Fruit fly (Drosophila melanogaster): Measurements from ENCODE around the gene Evi5.

DNA sequence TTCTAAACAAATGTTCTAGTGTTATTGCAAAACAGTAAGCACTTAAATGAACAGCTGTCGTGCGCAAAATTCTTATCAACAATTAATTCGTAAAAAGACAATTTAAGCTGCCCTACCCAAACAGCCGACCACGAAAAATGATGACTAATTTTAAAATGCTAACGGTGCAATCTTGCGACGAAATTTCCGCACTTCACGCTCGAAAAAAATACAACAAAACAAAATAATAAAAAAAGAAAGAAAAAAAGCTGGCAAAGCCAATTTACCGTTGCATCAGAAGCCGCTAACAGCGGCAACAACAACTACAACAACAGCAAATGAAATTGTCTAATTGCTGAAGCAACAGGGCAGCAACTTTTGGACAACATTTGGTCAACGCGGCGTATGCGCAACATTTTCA lies 49.4 kb upstream of the Evi5 start:
- TF ChIP-seq cic (GFP tag; optimal IDR thresholded peaks at IDR 0.05), result no peak
- no peak for TF ChIP-seq CG12768 (GFP tag; optimal IDR thresholded peaks at IDR 0.05)
- no peak for TF ChIP-seq Crg-1 (GFP tag; optimal IDR thresholded peaks at IDR 0.05)
- TF ChIP-seq CG7045 (GFP tag; optimal IDR thresholded peaks at IDR 0.05), result no peak
- peak; percentile 97 for TF ChIP-seq tj (GFP tag; optimal IDR thresholded peaks at IDR 0.05)
- peak; percentile 2 for TF ChIP-seq bab1 (GFP tag; optimal IDR thresholded peaks at IDR 0.05)
- no peak for TF ChIP-seq pad (GFP tag; optimal IDR thresholded peaks at IDR 0.05)

Measured in whole organism, adult.